Worm (Caenorhabditis elegans) whole organism, young adult: ENCODE data around the gene mpk-1.

Experiments used
- aptf-2 ChIP-seq: fragments of 200-800 bp; sonication (Bioruptor generic); conservative IDR thresholded peaks from 2 replicates; pipeline ENCODE4 v1.3.6; 2022; ENCODE audit warnings: missing genetic modification reagents, missing genetic modification characterization, missing compliant biosample characterization
- cebp-1 ChIP-seq, 2 experiments: fragments of 200-800 bp in 1 of 2; sonication (Bioruptor generic) in 1 of 2; sonication (generic microtip) in 1 of 2; IDR thresholded peaks in 1 of 2; optimal IDR thresholded peaks in 1 of 2; 2 replicates each; pipeline versions ENCODE4 v1.3.6 to Lab custom; 2017 to 2022; ENCODE audit warnings: missing compliant biosample characterization in 2 of 2, missing genetic modification characterization in 2 of 2, mild to moderate bottlenecking in 1 of 2, missing genetic modification reagents in 1 of 2, moderate library complexity in 1 of 2
- tlf-1 ChIP-seq: fragments of 200-800 bp; sonication (Bioruptor generic); optimal IDR thresholded peaks from 2 replicates; lab custom pipeline; 2018; ENCODE audit warnings: mild to moderate bottlenecking, missing genetic modification characterization, missing compliant biosample characterization
- ztf-6 ChIP-seq: fragments of 200-800 bp; sonication (Bioruptor generic); IDR thresholded peaks from 2 replicates; pipeline ENCODE4 v1.3.6; 2022; ENCODE audit warnings: missing genetic modification reagents, missing genetic modification characterization, missing compliant biosample characterization

- TF ChIP-seq aptf-2 (GFP tag; lab: Robert Waterston, UW), result no peak
- TF ChIP-seq cebp-1 (GFP tag; IDR thresholded peaks at IDR 0.05; lab: Robert Waterston, UW), result no peak
- no peak for TF ChIP-seq cebp-1 (tag; optimal IDR thresholded peaks at IDR 0.05; lab: Kevin White, UChicago)
- no peak for TF ChIP-seq tlf-1 (GFP tag; lab: Kevin White, UChicago)
- TF ChIP-seq ztf-6 (GFP tag; lab: Robert Waterston, UW), result no peak
Observed at ce11 chrIII:4263048-4263447, 35.1 kb upstream of the mpk-1 start, which contains the start of gene T08A11.1.
